Worm (Caenorhabditis elegans) whole organism, L1 larva: ENCODE data around the gene cec-7.

Source experiments
- Y116A8C.19 ChIP-seq: sonication (generic microtip); optimal IDR thresholded peaks from 2 replicates; lab custom pipeline; 2016; ENCODE audit warnings: missing compliant biosample characterization, missing genetic modification characterization, borderline replicate concordance
- aha-1 ChIP-seq: fragments of 150-350 bp; optimal IDR thresholded peaks from 2 replicates; lab custom pipeline; 2014; ENCODE audit warnings: missing biosample characterization, missing genetic modification characterization
- blmp-1 ChIP-seq: fragments of 150-350 bp; optimal IDR thresholded peaks from 2 replicates; lab custom pipeline; 2014; ENCODE audit warnings: missing biosample characterization, missing genetic modification characterization
- ceh-63 ChIP-seq: fragments of 200-800 bp; sonication (Bioruptor generic); optimal IDR thresholded peaks from 2 replicates; lab custom pipeline; 2018; ENCODE audit warnings: mild to moderate bottlenecking, missing genetic modification characterization, missing compliant biosample characterization
- ceh-8 ChIP-seq: fragments of 200-800 bp; sonication (Bioruptor generic); optimal IDR thresholded peaks from 2 replicates; lab custom pipeline; 2018; ENCODE audit warnings: mild to moderate bottlenecking, missing genetic modification characterization, moderate library complexity, missing compliant biosample characterization
- ceh-82 ChIP-seq, 3 experiments: fragments of 150-350 bp in 1 of 3; sonication (generic microtip) in 2 of 3; optimal IDR thresholded peaks; 2 replicates each; lab custom pipeline; 2014 to 2017; ENCODE audit warnings: missing biosample characterization in 3 of 3, missing genetic modification characterization in 3 of 3
- ceh-90 ChIP-seq: sonication (generic microtip); optimal IDR thresholded peaks from 2 replicates; lab custom pipeline; 2016; ENCODE audit warnings: missing genetic modification characterization, missing compliant biosample characterization
- ces-1 ChIP-seq: fragments of 150-350 bp; optimal IDR thresholded peaks from 2 replicates; lab custom pipeline; 2014; ENCODE audit warnings: missing biosample characterization, missing genetic modification reagents, missing genetic modification characterization
- dpl-1 ChIP-seq, 3 experiments: fragments of 150-350 bp in 2 of 3; sonication (generic microtip) in 1 of 3; optimal IDR thresholded peaks; 2 replicates each; lab custom pipeline; 2014 to 2017; ENCODE audit warnings: missing biosample characterization in 3 of 3, missing genetic modification characterization in 3 of 3, missing genetic modification reagents in 3 of 3
- dsc-1 ChIP-seq: sonication (generic microtip); optimal IDR thresholded peaks from 2 replicates; lab custom pipeline; 2016; ENCODE audit warnings: mild to moderate bottlenecking, missing genetic modification characterization, missing compliant biosample characterization
- efl-1 ChIP-seq, 4 experiments: fragments of 150-350 bp; optimal IDR thresholded peaks in 3 of 4; peaks in 1 of 4; 1 replicate in 1 of 4; 2 replicates in 3 of 4; lab custom pipeline; 2014; ENCODE audit warnings: missing biosample characterization in 2 of 4, missing genetic modification characterization in 2 of 4, missing genetic modification reagents in 2 of 4
- efl-3 ChIP-seq: fragments of 200-800 bp; sonication (Bioruptor generic); optimal IDR thresholded peaks from 2 replicates; lab custom pipeline; 2018; ENCODE audit warnings: mild to moderate bottlenecking, missing genetic modification characterization, missing compliant biosample characterization
- egl-27 ChIP-seq, 2 experiments: fragments of 150-350 bp in 1 of 2; sonication (generic microtip); optimal IDR thresholded peaks; 3 replicates each; lab custom pipeline; 2017 to 2018; ENCODE audit warnings: missing biosample characterization in 2 of 2, missing genetic modification characterization in 2 of 2, missing genetic modification reagents in 2 of 2
- elt-2 ChIP-seq: sonication (generic microtip); optimal IDR thresholded peaks from 2 replicates; lab custom pipeline; 2016; ENCODE audit warnings: missing genetic modification characterization, mild to moderate bottlenecking, inconsistent platforms, missing compliant biosample characterization, missing genetic modification reagents
- ets-5 ChIP-seq: fragments of 200-800 bp; sonication (Bioruptor generic); IDR thresholded peaks from 2 replicates; pipeline ENCODE4 v1.3.6; 2022; ENCODE audit warnings: missing genetic modification characterization, missing compliant biosample characterization
- fkh-10 ChIP-seq: sonication (generic microtip); optimal IDR thresholded peaks from 2 replicates; lab custom pipeline; 2017; ENCODE audit warnings: missing biosample characterization, missing genetic modification reagents, missing genetic modification characterization
- fkh-4 ChIP-seq: sonication (generic microtip); optimal IDR thresholded peaks from 2 replicates; lab custom pipeline; 2016; ENCODE audit warnings: missing compliant biosample characterization, missing genetic modification characterization, borderline replicate concordance
- fos-1 ChIP-seq: fragments of 150-350 bp; optimal IDR thresholded peaks from 2 replicates; lab custom pipeline; 2014; ENCODE audit warnings: missing biosample characterization, missing genetic modification characterization
- grh-1 ChIP-seq: fragments of 200-800 bp; sonication (Bioruptor generic); IDR thresholded peaks from 2 replicates; pipeline ENCODE4 v1.3.6; 2022; ENCODE audit warnings: missing genetic modification reagents, missing genetic modification characterization, missing compliant biosample characterization
- hlh-17 ChIP-seq: fragments of 200-800 bp; sonication (Bioruptor generic); optimal IDR thresholded peaks from 2 replicates; lab custom pipeline; 2018; ENCODE audit warnings: missing genetic modification characterization, mild to moderate bottlenecking, missing compliant biosample characterization, moderate library complexity, borderline replicate concordance
- hpl-2 ChIP-seq: fragments of 150-350 bp; optimal IDR thresholded peaks from 2 replicates; lab custom pipeline; 2014; ENCODE audit warnings: missing biosample characterization, missing genetic modification reagents, missing genetic modification characterization
- irx-1 ChIP-seq: sonication (generic microtip); optimal IDR thresholded peaks from 2 replicates; lab custom pipeline; 2016; ENCODE audit warnings: missing genetic modification characterization, missing compliant biosample characterization
- isw-1 ChIP-seq: fragments of 200-800 bp; sonication (Bioruptor generic); IDR thresholded peaks from 2 replicates; pipeline ENCODE4 v1.3.6; 2022; ENCODE audit warnings: missing genetic modification characterization, missing compliant biosample characterization
- jun-1 ChIP-seq: fragments of 150-350 bp; optimal IDR thresholded peaks from 2 replicates; lab custom pipeline; 2014; ENCODE audit warnings: missing biosample characterization, missing genetic modification reagents, missing genetic modification characterization
- lin-13 ChIP-seq: fragments of 150-350 bp; optimal IDR thresholded peaks from 2 replicates; lab custom pipeline; 2014; ENCODE audit warnings: missing biosample characterization, missing genetic modification reagents, missing genetic modification characterization
- lin-14 ChIP-seq: fragments of 200-800 bp; sonication (Bioruptor generic); optimal IDR thresholded peaks from 2 replicates; lab custom pipeline; 2018; ENCODE audit warnings: mild to moderate bottlenecking, missing genetic modification characterization, moderate library complexity, missing compliant biosample characterization
- lin-15B ChIP-seq: fragments of 150-350 bp; sonication (generic microtip); optimal IDR thresholded peaks from 3 replicates; lab custom pipeline; 2014; ENCODE audit warnings: missing biosample characterization, missing genetic modification characterization
- lin-35 ChIP-seq, 2 experiments: fragments of 150-350 bp; optimal IDR thresholded peaks; 2 replicates each; lab custom pipeline; 2014; ENCODE audit warnings: missing biosample characterization in 2 of 2, missing genetic modification characterization in 2 of 2, missing genetic modification reagents in 2 of 2
- lin-39 ChIP-seq: fragments of 150-350 bp; optimal IDR thresholded peaks from 2 replicates; lab custom pipeline; 2014; ENCODE audit warnings: missing biosample characterization, missing genetic modification reagents, missing genetic modification characterization
- lir-3 ChIP-seq: sonication (generic microtip); optimal IDR thresholded peaks from 2 replicates; lab custom pipeline; 2016; ENCODE audit warnings: mild to moderate bottlenecking, missing genetic modification characterization, moderate library complexity, missing compliant biosample characterization; ENCODE audit not compliant: poor library complexity
- mdl-1 ChIP-seq, 2 experiments: fragments of 150-350 bp; optimal IDR thresholded peaks; 2 replicates each; lab custom pipeline; 2014 to 2017; ENCODE audit warnings: missing biosample characterization in 2 of 2, missing genetic modification characterization in 2 of 2, inconsistent platforms in 1 of 2
- mef-2 ChIP-seq: fragments of 150-350 bp; optimal IDR thresholded peaks from 2 replicates; lab custom pipeline; 2014; ENCODE audit warnings: missing biosample characterization, missing genetic modification characterization
- mep-1 ChIP-seq: fragments of 150-350 bp; optimal IDR thresholded peaks from 2 replicates; lab custom pipeline; 2014; ENCODE audit warnings: missing biosample characterization, missing genetic modification characterization
- nhr-11 ChIP-seq: fragments of 150-350 bp; optimal IDR thresholded peaks from 2 replicates; lab custom pipeline; 2014; ENCODE audit warnings: missing biosample characterization, missing genetic modification characterization
- nhr-12 ChIP-seq: sonication (generic microtip); optimal IDR thresholded peaks from 2 replicates; lab custom pipeline; 2017; ENCODE audit warnings: missing biosample characterization, missing genetic modification characterization
- nhr-19 ChIP-seq: fragments of 200-800 bp; sonication (Bioruptor generic); conservative IDR thresholded peaks from 2 replicates; pipeline ENCODE4 v1.3.6; 2022; ENCODE audit warnings: missing genetic modification characterization, missing compliant biosample characterization
- nhr-237 ChIP-seq: fragments of 150-350 bp; optimal IDR thresholded peaks from 2 replicates; lab custom pipeline; 2014; ENCODE audit warnings: missing biosample characterization, missing genetic modification characterization
- nhr-47 ChIP-seq: sonication (generic microtip); optimal IDR thresholded peaks from 2 replicates; lab custom pipeline; 2016; ENCODE audit warnings: mild to moderate bottlenecking, missing genetic modification characterization, moderate library complexity, missing compliant biosample characterization
- nhr-71 ChIP-seq: sonication (generic microtip); optimal IDR thresholded peaks from 2 replicates; lab custom pipeline; 2016; ENCODE audit warnings: mild to moderate bottlenecking, missing genetic modification characterization, moderate library complexity, missing compliant biosample characterization
- nhr-77 ChIP-seq: fragments of 150-350 bp; optimal IDR thresholded peaks from 2 replicates; lab custom pipeline; 2014; ENCODE audit warnings: missing biosample characterization, missing genetic modification characterization
- pax-3 ChIP-seq: fragments of 200-800 bp; sonication (Bioruptor generic); optimal IDR thresholded peaks from 2 replicates; lab custom pipeline; 2018; ENCODE audit warnings: mild to moderate bottlenecking, missing genetic modification characterization, moderate library complexity, missing compliant biosample characterization
- pqm-1 ChIP-seq: sonication (generic microtip); optimal IDR thresholded peaks from 3 replicates; lab custom pipeline; 2017; ENCODE audit warnings: missing biosample characterization, missing genetic modification characterization
- snpc-4 ChIP-seq: fragments of 150-350 bp; optimal IDR thresholded peaks from 2 replicates; lab custom pipeline; 2014; ENCODE audit warnings: missing biosample characterization, missing genetic modification characterization
- sox-4 ChIP-seq: sonication (generic microtip); optimal IDR thresholded peaks from 2 replicates; lab custom pipeline; 2016; ENCODE audit warnings: missing genetic modification characterization, missing compliant biosample characterization
- tlp-1 ChIP-seq: fragments of 150-350 bp; optimal IDR thresholded peaks from 2 replicates; lab custom pipeline; 2014; ENCODE audit warnings: missing biosample characterization, missing genetic modification characterization
- unc-130 ChIP-seq: fragments of 150-350 bp; optimal IDR thresholded peaks from 2 replicates; lab custom pipeline; 2017; ENCODE audit warnings: missing biosample characterization, missing genetic modification characterization, inconsistent platforms
- unc-30 ChIP-seq: sonication (generic microtip); optimal IDR thresholded peaks from 2 replicates; lab custom pipeline; 2017; ENCODE audit warnings: missing biosample characterization, missing genetic modification characterization
- unc-62 ChIP-seq: fragments of 150-350 bp; optimal IDR thresholded peaks from 2 replicates; lab custom pipeline; 2014; ENCODE audit warnings: missing biosample characterization, missing genetic modification reagents, missing genetic modification characterization
- unc-98 ChIP-seq: fragments of 200-800 bp; sonication (Bioruptor generic); IDR thresholded peaks from 2 replicates; pipeline ENCODE4 v1.3.6; 2022; ENCODE audit warnings: missing genetic modification characterization, missing compliant biosample characterization
- zag-1 ChIP-seq: fragments of 150-350 bp; optimal IDR thresholded peaks from 2 replicates; lab custom pipeline; 2014; ENCODE audit warnings: missing biosample characterization, missing genetic modification characterization
- zip-4 ChIP-seq: fragments of 200-800 bp; sonication (Bioruptor generic); optimal IDR thresholded peaks from 2 replicates; lab custom pipeline; 2018; ENCODE audit warnings: mild to moderate bottlenecking, missing genetic modification characterization, moderate library complexity, missing compliant biosample characterization
- ztf-11 ChIP-seq, 2 experiments: sonication (generic microtip); optimal IDR thresholded peaks; 2 replicates each; lab custom pipeline; 2016 to 2017; ENCODE audit warnings: missing genetic modification characterization in 2 of 2, missing biosample characterization in 1 of 2, missing compliant biosample characterization in 1 of 2

The cec-7 gene

DNA sequence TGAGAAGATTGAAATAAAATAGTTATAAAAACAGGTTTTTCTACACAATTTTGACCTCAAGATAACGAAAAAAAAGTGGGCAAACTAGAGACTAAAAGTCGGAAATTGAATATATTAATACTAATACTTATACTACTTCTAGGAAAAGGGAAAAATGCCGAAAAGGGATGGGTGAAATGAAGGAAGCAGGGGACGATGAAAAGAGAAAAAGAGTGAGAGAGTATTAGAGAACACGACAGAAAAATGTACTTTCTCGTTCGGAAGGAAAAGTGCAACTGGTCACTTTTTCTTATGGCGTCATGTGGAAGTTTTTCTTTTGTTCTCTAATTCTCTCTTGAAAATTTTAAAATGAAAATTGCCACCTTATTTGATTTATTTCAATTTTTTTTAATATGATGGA, 36.0 kb downstream of the cec-7 start (continued):
- peak; percentile 40 to 46 for TF ChIP-seq lin-35 (GFP tag; optimal IDR thresholded peaks at IDR 0.05; lab: Kevin White, UChicago)
- TF ChIP-seq elt-2 (tag; lab: Kevin White, UChicago): peak; percentile 36
- TF ChIP-seq nhr-47 (tag; lab: Kevin White, UChicago): peak; percentile 82
- TF ChIP-seq lin-13 (GFP tag; lab: Kevin White, UChicago): peak; percentile 55
- peak; percentile 8 for TF ChIP-seq fkh-10 (GFP tag; lab: Kevin White, UChicago)
- no peak for TF ChIP-seq aha-1 (tag; lab: Kevin White, UChicago)
- TF ChIP-seq jun-1 (tag; lab: Kevin White, UChicago): peak; percentile 32
- TF ChIP-seq fkh-4 (tag; lab: Kevin White, UChicago): no peak
- TF ChIP-seq grh-1 (GFP tag; lab: Robert Waterston, UW): no peak
- TF ChIP-seq lin-14: peak; percentile 92
- TF ChIP-seq fos-1 (tag; lab: Kevin White, UChicago): no peak
- TF ChIP-seq nhr-237 (tag; lab: Kevin White, UChicago): no peak
- peak; percentile 3 for TF ChIP-seq sox-4 (tag; lab: Kevin White, UChicago)
- TF ChIP-seq ceh-8 (GFP tag; lab: Kevin White, UChicago): no peak
- no peak for TF ChIP-seq irx-1 (tag; lab: Kevin White, UChicago)
- no peak for TF ChIP-seq hpl-2 (GFP tag; lab: Kevin White, UChicago)
- no peak for TF ChIP-seq ztf-11 (tag; optimal IDR thresholded peaks at IDR 0.05; lab: Kevin White, UChicago)
- TF ChIP-seq nhr-19 (GFP tag; lab: Robert Waterston, UW): peak; percentile 36; the same call in 1 of the 2 replicates
- no peak for TF ChIP-seq unc-130 (tag; lab: Kevin White, UChicago)
- peak; percentile 64 for TF ChIP-seq mep-1 (tag; lab: Kevin White, UChicago)
- no peak for TF ChIP-seq hlh-17 (GFP tag; lab: Kevin White, UChicago)
- no peak for TF ChIP-seq unc-98 (GFP tag; lab: Robert Waterston, UW)
- no peak for TF ChIP-seq isw-1 (GFP tag; lab: Robert Waterston, UW)
- peak in 1 of 2 experiments; percentile 9 for TF ChIP-seq mdl-1 (tag; optimal IDR thresholded peaks at IDR 0.05; lab: Kevin White, UChicago)
- TF ChIP-seq blmp-1 (tag; lab: Kevin White, UChicago): peak; percentile 92
- TF ChIP-seq unc-62 (GFP tag; lab: Kevin White, UChicago): no peak
- no peak for TF ChIP-seq tlp-1 (tag; lab: Kevin White, UChicago)
- TF ChIP-seq zip-4: no peak
- TF ChIP-seq nhr-11 (tag; lab: Kevin White, UChicago): peak; percentile 59
- no peak for TF ChIP-seq nhr-77 (tag; lab: Kevin White, UChicago)
- TF ChIP-seq pqm-1 (tag; lab: Kevin White, UChicago): no peak
- TF ChIP-seq efl-3: no peak
- TF ChIP-seq pax-3 (tag; lab: Kevin White, UChicago): no peak
- no peak for TF ChIP-seq ceh-90 (tag; lab: Kevin White, UChicago)
- TF ChIP-seq nhr-12: no peak
- no peak for TF ChIP-seq mef-2 (tag; lab: Kevin White, UChicago)
- TF ChIP-seq nhr-71 (tag; lab: Kevin White, UChicago): peak; percentile 91
- TF ChIP-seq snpc-4: no peak
- no peak for TF ChIP-seq ceh-63 (GFP tag; lab: Kevin White, UChicago)
- TF ChIP-seq Y116A8C.19 (tag; lab: Kevin White, UChicago): no peak
- no peak for TF ChIP-seq ces-1
- no peak for TF ChIP-seq ets-5
- TF ChIP-seq efl-1 (optimal IDR thresholded peaks at IDR 0.05; lab: Kevin White, UChicago): peak; percentile 24 to 28
- peak; percentile 27 to 89 for TF ChIP-seq efl-1 (GFP tag; optimal IDR thresholded peaks at IDR 0.05 in 1 of 2; lab: Kevin White, UChicago)
- TF ChIP-seq lir-3 (tag; lab: Kevin White, UChicago): no peak
- no peak for TF ChIP-seq unc-30 (tag; lab: Kevin White, UChicago)
- peak; percentile 22 to 34 (median 28) for TF ChIP-seq dpl-1 (GFP tag; optimal IDR thresholded peaks at IDR 0.05; lab: Kevin White, UChicago)
- TF ChIP-seq lin-15B (tag; lab: Kevin White, UChicago): no peak
- peak; percentile 18 for TF ChIP-seq lin-39 (tag; lab: Kevin White, UChicago)
- TF ChIP-seq zag-1 (tag; lab: Kevin White, UChicago): no peak
- TF ChIP-seq egl-27 (tag; optimal IDR thresholded peaks at IDR 0.05; lab: Kevin White, UChicago): peak in 1 of 2 experiments; percentile 40
- TF ChIP-seq ceh-82 (tag; optimal IDR thresholded peaks at IDR 0.05; lab: Kevin White, UChicago): no peak
- TF ChIP-seq dsc-1 (tag; lab: Kevin White, UChicago): peak; percentile 47
